Fruit fly (Drosophila melanogaster) whole organism, embryonic: ENCODE measurements around the gene Gycbeta100B.

Experiments used
- Atf3 ChIP-seq: fragments of 200-800 bp; sonication (Bioruptor generic); optimal IDR thresholded peaks from 3 replicates; lab custom pipeline; 2016; ENCODE audit warnings: missing biosample characterization, missing genetic modification characterization
- B-H2 ChIP-seq: fragments of 200-800 bp; sonication (Bioruptor generic); optimal IDR thresholded peaks from 2 replicates; lab custom pipeline; 2018; ENCODE audit warnings: missing biosample characterization, mild to moderate bottlenecking, missing genetic modification characterization
- CG10209 ChIP-seq: fragments of 200-800 bp; sonication (Bioruptor generic); optimal IDR thresholded peaks from 3 replicates; lab custom pipeline; 2017; ENCODE audit warnings: missing biosample characterization, mild to moderate bottlenecking, missing genetic modification characterization, missing genetic modification reagents
- CG10321 ChIP-seq: fragments of 200-800 bp; sonication (Bioruptor generic); IDR thresholded peaks from 2 replicates; pipeline ENCODE4 v1.3.6; 2022; ENCODE audit warnings: missing biosample characterization, missing genetic modification characterization
- CG10431 ChIP-seq: fragments of 200-800 bp; sonication (Bioruptor generic); optimal IDR thresholded peaks from 3 replicates; lab custom pipeline; 2018; ENCODE audit warnings: missing biosample characterization, mild to moderate bottlenecking, missing genetic modification characterization
- CG10543 ChIP-seq: fragments of 200-800 bp; sonication (Bioruptor generic); optimal IDR thresholded peaks from 3 replicates; lab custom pipeline; 2017; ENCODE audit warnings: missing biosample characterization, mild to moderate bottlenecking, missing genetic modification characterization, moderate library complexity
- CG10654 ChIP-seq: fragments of 200-800 bp; sonication (Bioruptor generic); optimal IDR thresholded peaks from 2 replicates; lab custom pipeline; 2016; ENCODE audit warnings: missing biosample characterization, missing genetic modification characterization
- CG12071 ChIP-seq: fragments of 200-800 bp; sonication (Bioruptor generic); optimal IDR thresholded peaks from 3 replicates; lab custom pipeline; 2018; ENCODE audit warnings: missing biosample characterization, mild to moderate bottlenecking, missing genetic modification characterization
- CG1233 ChIP-seq: fragments of 200-800 bp; sonication (Bioruptor generic); optimal IDR thresholded peaks from 4 replicates; lab custom pipeline; 2018; ENCODE audit warnings: missing biosample characterization, mild to moderate bottlenecking, missing genetic modification characterization
- CG12391 ChIP-seq: fragments of 200-800 bp; sonication (Bioruptor generic); optimal IDR thresholded peaks from 3 replicates; lab custom pipeline; 2018; ENCODE audit warnings: missing biosample characterization, mild to moderate bottlenecking, missing genetic modification characterization, moderate library complexity
- CG12942 ChIP-seq: fragments of 200-800 bp; sonication (Bioruptor generic); optimal IDR thresholded peaks from 3 replicates; lab custom pipeline; 2016; ENCODE audit warnings: missing biosample characterization, missing genetic modification characterization
- CG13624 ChIP-seq: fragments of 200-800 bp; sonication (Bioruptor generic); optimal IDR thresholded peaks from 2 replicates; lab custom pipeline; 2016; ENCODE audit warnings: missing biosample characterization, missing genetic modification characterization
- CG13894 ChIP-seq: fragments of 200-800 bp; sonication (Bioruptor generic); optimal IDR thresholded peaks from 3 replicates; lab custom pipeline; 2018; ENCODE audit warnings: missing biosample characterization, mild to moderate bottlenecking, missing genetic modification characterization, moderate library complexity
- CG15696 ChIP-seq: fragments of 200-800 bp; sonication (Bioruptor generic); optimal IDR thresholded peaks from 2 replicates; lab custom pipeline; 2019; ENCODE audit warnings: missing biosample characterization, mild to moderate bottlenecking, missing genetic modification characterization, moderate library complexity
- CG1603 ChIP-seq: fragments of 200-800 bp; sonication (Bioruptor generic); optimal IDR thresholded peaks from 2 replicates; lab custom pipeline; 2019; ENCODE audit warnings: missing biosample characterization, mild to moderate bottlenecking, missing genetic modification characterization, moderate library complexity
- CG16815 ChIP-seq: fragments of 200-800 bp; sonication (Bioruptor generic); optimal IDR thresholded peaks from 3 replicates; lab custom pipeline; 2017; ENCODE audit warnings: missing biosample characterization, mild to moderate bottlenecking, missing genetic modification characterization
- CG17912 ChIP-seq: fragments of 200-800 bp; sonication (Bioruptor generic); optimal IDR thresholded peaks from 2 replicates; lab custom pipeline; 2018; ENCODE audit warnings: missing biosample characterization, mild to moderate bottlenecking, missing genetic modification characterization
- CG18619 ChIP-seq: fragments of 200-800 bp; sonication (Bioruptor generic); optimal IDR thresholded peaks from 3 replicates; lab custom pipeline; 2017; ENCODE audit warnings: missing biosample characterization, mild to moderate bottlenecking, missing genetic modification characterization
- CG2116 ChIP-seq: fragments of 200-800 bp; sonication (Bioruptor generic); optimal IDR thresholded peaks from 3 replicates; lab custom pipeline; 2018; ENCODE audit warnings: missing biosample characterization, mild to moderate bottlenecking, missing genetic modification characterization
- CG2875 ChIP-seq: fragments of 200-800 bp; sonication (Bioruptor generic); optimal IDR thresholded peaks from 2 replicates; lab custom pipeline; 2017; ENCODE audit warnings: missing biosample characterization, mild to moderate bottlenecking, missing genetic modification characterization, missing genetic modification reagents
- CG33213 ChIP-seq: fragments of 200-800 bp; sonication (Bioruptor generic); optimal IDR thresholded peaks from 3 replicates; lab custom pipeline; 2016; ENCODE audit warnings: missing biosample characterization, missing genetic modification characterization
- CG33557 ChIP-seq: fragments of 200-800 bp; sonication (Bioruptor generic); optimal IDR thresholded peaks from 2 replicates; lab custom pipeline; 2019; ENCODE audit warnings: missing biosample characterization, mild to moderate bottlenecking, missing genetic modification characterization, moderate library complexity
- CG34376 ChIP-seq: fragments of 200-800 bp; sonication (Bioruptor generic); optimal IDR thresholded peaks from 2 replicates; lab custom pipeline; 2018; ENCODE audit warnings: missing biosample characterization, mild to moderate bottlenecking, missing genetic modification characterization
- CG6254 ChIP-seq: fragments of 200-800 bp; sonication (Bioruptor generic); optimal IDR thresholded peaks from 3 replicates; lab custom pipeline; 2017; ENCODE audit warnings: mild to moderate bottlenecking, missing biosample characterization, missing genetic modification reagents, missing genetic modification characterization
- CG6765 ChIP-seq: fragments of 200-800 bp; sonication (Bioruptor generic); optimal IDR thresholded peaks from 3 replicates; lab custom pipeline; 2017; ENCODE audit warnings: missing biosample characterization, mild to moderate bottlenecking, missing genetic modification characterization
- CG7745 ChIP-seq: fragments of 200-800 bp; sonication (Bioruptor generic); optimal IDR thresholded peaks from 2 replicates; lab custom pipeline; 2018; ENCODE audit warnings: missing biosample characterization, mild to moderate bottlenecking, missing genetic modification characterization, moderate library complexity
- CG8359 ChIP-seq: fragments of 200-800 bp; sonication (Bioruptor generic); optimal IDR thresholded peaks from 2 replicates; lab custom pipeline; 2017; ENCODE audit warnings: missing biosample characterization, mild to moderate bottlenecking, missing genetic modification characterization, borderline replicate concordance
- CG9437 ChIP-seq: fragments of 200-800 bp; sonication (Bioruptor generic); optimal IDR thresholded peaks from 2 replicates; lab custom pipeline; 2018; ENCODE audit warnings: missing biosample characterization, mild to moderate bottlenecking, missing genetic modification characterization
- CG9609 ChIP-seq: fragments of 200-800 bp; sonication (Bioruptor generic); optimal IDR thresholded peaks from 3 replicates; lab custom pipeline; 2016; ENCODE audit warnings: missing biosample characterization, missing genetic modification characterization
- Fer1 ChIP-seq: fragments of 200-800 bp; sonication (Bioruptor generic); optimal IDR thresholded peaks from 2 replicates; lab custom pipeline; 2017; ENCODE audit warnings: missing biosample characterization, mild to moderate bottlenecking, missing genetic modification characterization
- HLH54F ChIP-seq: fragments of 200-800 bp; sonication (Bioruptor generic); optimal IDR thresholded peaks from 3 replicates; lab custom pipeline; 2016; ENCODE audit warnings: missing biosample characterization, missing genetic modification characterization
- Hr51 ChIP-seq, 2 experiments: fragments of 200-800 bp; sonication (Bioruptor generic); optimal IDR thresholded peaks; 2 replicates in 1 of 2; 3 replicates in 1 of 2; lab custom pipeline; 2016 to 2018; ENCODE audit warnings: missing biosample characterization in 2 of 2, missing genetic modification characterization in 2 of 2, mild to moderate bottlenecking in 1 of 2, moderate library complexity in 1 of 2
- Lhr ChIP-seq: fragments of 200-800 bp; sonication (Bioruptor generic); optimal IDR thresholded peaks from 3 replicates; lab custom pipeline; 2017; ENCODE audit warnings: mild to moderate bottlenecking, missing biosample characterization, missing genetic modification reagents, missing genetic modification characterization
- TFAM ChIP-seq: fragments of 200-800 bp; sonication (Bioruptor generic); optimal IDR thresholded peaks from 2 replicates; lab custom pipeline; 2017; ENCODE audit warnings: missing biosample characterization, missing genetic modification characterization, inconsistent platforms
- cad ChIP-seq: fragments of >200 bp; optimal IDR thresholded peaks from 2 replicates; lab custom pipeline; 2017; ENCODE audit warnings: missing biosample characterization, missing genetic modification characterization
- crp ChIP-seq, 2 experiments: fragments of 200-800 bp; sonication (Bioruptor generic); optimal IDR thresholded peaks; 2 replicates in 1 of 2; 3 replicates in 1 of 2; lab custom pipeline; 2017; ENCODE audit warnings: missing biosample characterization in 2 of 2, missing genetic modification characterization in 2 of 2, mild to moderate bottlenecking in 1 of 2, moderate library complexity in 1 of 2
- dmrt11E ChIP-seq: fragments of 200-800 bp; sonication (Bioruptor generic); optimal IDR thresholded peaks from 3 replicates; lab custom pipeline; 2018; ENCODE audit warnings: missing biosample characterization, mild to moderate bottlenecking, missing genetic modification characterization, moderate library complexity
- gfzf ChIP-seq: fragments of 200-800 bp; sonication (Bioruptor generic); optimal IDR thresholded peaks from 2 replicates; lab custom pipeline; 2016; ENCODE audit warnings: missing biosample characterization, mild to moderate bottlenecking, missing genetic modification characterization, moderate library complexity
- gsb ChIP-seq: fragments of 200-800 bp; sonication (Bioruptor generic); IDR thresholded peaks from 2 replicates; pipeline ENCODE4 v1.3.6; 2022; ENCODE audit warnings: missing biosample characterization, missing genetic modification characterization
- kah ChIP-seq: fragments of 200-800 bp; sonication (Bioruptor generic); optimal IDR thresholded peaks from 2 replicates; lab custom pipeline; 2018; ENCODE audit warnings: missing biosample characterization, mild to moderate bottlenecking, missing genetic modification characterization
- ken ChIP-seq: fragments of 200-800 bp; sonication (Bioruptor generic); IDR thresholded peaks from 3 replicates; pipeline ENCODE4 v1.3.6; 2022; ENCODE audit warnings: missing biosample characterization, missing genetic modification characterization
- maf-S ChIP-seq: fragments of 200-800 bp; sonication (Bioruptor generic); optimal IDR thresholded peaks from 2 replicates; lab custom pipeline; 2016; ENCODE audit warnings: missing biosample characterization, missing genetic modification characterization
- nerfin-1 ChIP-seq: fragments of 200-800 bp; sonication (Bioruptor generic); optimal IDR thresholded peaks from 3 replicates; lab custom pipeline; 2019; ENCODE audit warnings: missing biosample characterization, mild to moderate bottlenecking, missing genetic modification characterization, moderate library complexity
- pros ChIP-seq: fragments of 200-800 bp; sonication (Bioruptor generic); optimal IDR thresholded peaks from 3 replicates; lab custom pipeline; 2019; ENCODE audit warnings: missing biosample characterization, mild to moderate bottlenecking, missing genetic modification characterization, moderate library complexity
- psq ChIP-seq: fragments of 200-800 bp; sonication (Bioruptor generic); optimal IDR thresholded peaks from 2 replicates; lab custom pipeline; 2017; ENCODE audit warnings: missing biosample characterization, missing genetic modification characterization
- sens ChIP-seq: fragments of 200-800 bp; sonication (Bioruptor generic); peaks from one replicate; lab custom pipeline; 2016; ENCODE audit warnings: missing biosample characterization, missing genetic modification characterization
- sim ChIP-seq: fragments of 200-800 bp; sonication (Bioruptor generic); IDR thresholded peaks from 2 replicates; pipeline ENCODE4 v1.3.6; 2022; ENCODE audit warnings: missing biosample characterization, missing genetic modification characterization
- sug ChIP-seq: fragments of 200-800 bp; optimal IDR thresholded peaks from 2 replicates; lab custom pipeline; 2019; ENCODE audit warnings: missing biosample characterization, mild to moderate bottlenecking, missing genetic modification characterization, moderate library complexity
- unc-4 ChIP-seq: fragments of 200-800 bp; sonication (Bioruptor generic); IDR thresholded peaks from 2 replicates; pipeline ENCODE4 v1.3.6; 2022; ENCODE audit warnings: missing biosample characterization, missing genetic modification characterization; ENCODE audit not compliant: partially characterized antibody

Gene Gycbeta100B

DNA sequence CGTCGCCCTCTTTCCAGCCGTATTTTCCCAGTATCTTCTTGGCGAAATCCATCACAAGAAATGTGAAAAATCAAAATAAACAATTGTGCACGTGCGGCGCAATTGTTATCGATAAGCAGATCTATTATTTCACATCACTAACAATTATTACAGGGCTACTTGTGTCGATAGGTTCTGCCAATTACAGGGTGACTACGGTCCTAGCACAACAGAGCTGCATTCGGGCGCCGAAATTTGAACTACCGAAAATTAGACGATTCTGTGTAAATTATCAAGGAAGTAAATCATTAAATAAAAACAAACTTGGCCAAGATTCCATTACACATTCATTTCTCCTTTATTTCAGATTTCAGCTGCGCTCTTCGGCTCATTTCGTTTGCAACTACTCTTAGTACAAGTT lies 81.6 kb downstream of the Gycbeta100B start, which contains the start of gene CG15561 (continued):
- TF ChIP-seq CG13624 (GFP tag; lab: Kevin White, UChicago) (peak; percentile 70), CG1603 (tag; lab: Kevin White, UChicago) (peak; percentile 84), CG9609 (GFP tag; lab: Kevin White, UChicago) (peak; percentile 48), B-H2 (GFP tag; lab: Kevin White, UChicago) (peak; percentile 89), sug (tag; lab: Kevin White, UChicago) (peak; percentile 62), CG12391 (tag; lab: Kevin White, UChicago) (peak; percentile 33), Hr51 (GFP tag; optimal IDR thresholded peaks at IDR 0.05; lab: Kevin White, UChicago) (peak in 1 of 2 experiments; percentile 37), crp (GFP tag; optimal IDR thresholded peaks at IDR 0.05; lab: Kevin White, UChicago) (peak in 1 of 2 experiments; percentile 2), CG10209 (peak; percentile 44), CG10543 (GFP tag; lab: Kevin White, UChicago) (peak; percentile 52), sim (no peak), CG33557 (GFP tag; lab: Kevin White, UChicago) (peak; percentile 66), Lhr (peak; percentile 45), CG13894 (tag; lab: Kevin White, UChicago) (peak; percentile 80), cad (GFP tag; lab: Kevin White, UChicago) (peak; percentile 80), maf-S (GFP tag; lab: Kevin White, UChicago) (peak; percentile 60), nerfin-1 (peak; percentile 51), CG2875 (GFP tag; lab: Kevin White, UChicago) (peak; percentile 10), CG15696 (tag; lab: Kevin White, UChicago) (peak; percentile 52), CG10654 (peak; percentile 42), ken (no peak), CG12942 (GFP tag; lab: Kevin White, UChicago) (peak; percentile 9), CG6254 (GFP tag; lab: Kevin White, UChicago) (peak; percentile 100), Fer1 (GFP tag; lab: Kevin White, UChicago) (peak; percentile 56), kah (GFP tag; lab: Kevin White, UChicago) (peak; percentile 14), gfzf (GFP tag; lab: Kevin White, UChicago) (peak; percentile 42), CG1233 (peak; percentile 49), CG18619 (GFP tag; lab: Kevin White, UChicago) (peak; percentile 23), gsb (GFP tag; lab: Robert Waterston, UW) (no peak)

DNA sequence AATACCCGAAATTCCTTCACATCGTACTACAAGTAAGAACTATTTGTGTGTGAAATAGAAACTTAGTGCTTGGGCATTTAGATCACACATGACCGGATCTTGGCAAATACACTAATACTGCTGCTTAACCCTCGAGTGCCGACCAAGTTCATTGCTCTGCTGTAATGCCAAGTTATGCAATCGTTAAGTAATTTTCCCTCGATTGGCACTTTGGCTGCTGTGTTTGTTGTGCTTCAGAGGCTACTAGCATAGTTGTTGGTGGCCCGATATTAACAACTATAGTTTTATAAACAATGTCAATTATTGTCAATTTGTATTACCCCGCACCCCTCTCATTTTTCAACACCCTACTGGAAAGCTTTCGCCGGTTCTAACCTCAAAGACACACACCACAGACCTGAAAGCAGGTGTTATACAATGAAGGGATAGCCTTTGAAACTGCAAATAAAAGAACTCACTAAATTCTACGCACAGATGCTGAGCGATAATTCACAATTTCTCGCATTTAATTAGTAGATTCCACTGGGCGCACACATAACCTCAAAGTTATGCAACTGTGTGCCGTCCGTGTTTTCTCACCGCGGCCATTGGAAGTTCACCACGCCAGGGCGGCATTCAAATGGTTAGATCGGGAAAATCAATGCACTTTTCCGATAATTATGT lies 84.2 kb downstream of the Gycbeta100B start:
- TF ChIP-seq CG12071 (GFP tag; lab: Kevin White, UChicago): no peak
- no peak for TF ChIP-seq CG8359
- TF ChIP-seq CG7745 (tag; lab: Kevin White, UChicago): no peak
- TF ChIP-seq psq (GFP tag; lab: Kevin White, UChicago): no peak
- no peak for TF ChIP-seq unc-4 (GFP tag; lab: Robert Waterston, UW)
- TF ChIP-seq CG17912 (GFP tag; lab: Kevin White, UChicago): peak; percentile 74
- no peak for TF ChIP-seq CG16815 (GFP tag; lab: Kevin White, UChicago)
- TF ChIP-seq dmrt11E (tag; lab: Kevin White, UChicago): no peak
- TF ChIP-seq CG2116: peak; percentile 25
- peak; percentile 47 for TF ChIP-seq sens (GFP tag; lab: Kevin White, UChicago)
- TF ChIP-seq pros (GFP tag; lab: Kevin White, UChicago): no peak
- peak; percentile 3 for TF ChIP-seq CG34376 (GFP tag; lab: Kevin White, UChicago)
- TF ChIP-seq CG6765 (GFP tag; lab: Kevin White, UChicago): no peak
- TF ChIP-seq Atf3 (GFP tag; lab: Kevin White, UChicago): no peak
- TF ChIP-seq kah (GFP tag; lab: Kevin White, UChicago): peak; percentile 2
- no peak for TF ChIP-seq TFAM (GFP tag; lab: Kevin White, UChicago)
- TF ChIP-seq Fer1 (GFP tag; lab: Kevin White, UChicago): peak; percentile 6
- TF ChIP-seq CG33213 (GFP tag; lab: Kevin White, UChicago): peak; percentile 17
- peak; percentile 53 for TF ChIP-seq CG10431
- TF ChIP-seq CG10321 (GFP tag; lab: Robert Waterston, UW): no peak
- no peak for TF ChIP-seq HLH54F (GFP tag; lab: Kevin White, UChicago)
- no peak for TF ChIP-seq CG9437 (GFP tag; lab: Kevin White, UChicago)
